Worm (Caenorhabditis elegans): ENCODE measurements around the gene Y44A6B.3.

ce11 chrV:20660025-20660424 lies 21.8 kb upstream of the Y44A6B.3 start, which contains the start of gene W01F3.2:
- TF ChIP-seq him-1 (tag; optimal IDR thresholded peaks at IDR 0.05): no peak
- TF ChIP-seq W03F9.2 (tag; optimal IDR thresholded peaks at IDR 0.05): no peak
- no peak for TF ChIP-seq dao-5 (tag; optimal IDR thresholded peaks at IDR 0.05)

All from whole organism, L4/young adult.